Fruit fly (Drosophila melanogaster): Measurements from ENCODE around the gene Rchy1.

dm6 chr2L:6411089-6411757 lies 54.2 kb downstream of the Rchy1 start, which contains the start of gene DIP-epsilon:
- no peak for TF ChIP-seq fd85E (GFP tag; optimal IDR thresholded peaks at IDR 0.05)
- no peak for TF ChIP-seq Smox (GFP tag; optimal IDR thresholded peaks at IDR 0.05)

Measured in whole organism, prepupa.